Worm (Caenorhabditis elegans): ENCODE data around the gene srh-37.

DNA sequence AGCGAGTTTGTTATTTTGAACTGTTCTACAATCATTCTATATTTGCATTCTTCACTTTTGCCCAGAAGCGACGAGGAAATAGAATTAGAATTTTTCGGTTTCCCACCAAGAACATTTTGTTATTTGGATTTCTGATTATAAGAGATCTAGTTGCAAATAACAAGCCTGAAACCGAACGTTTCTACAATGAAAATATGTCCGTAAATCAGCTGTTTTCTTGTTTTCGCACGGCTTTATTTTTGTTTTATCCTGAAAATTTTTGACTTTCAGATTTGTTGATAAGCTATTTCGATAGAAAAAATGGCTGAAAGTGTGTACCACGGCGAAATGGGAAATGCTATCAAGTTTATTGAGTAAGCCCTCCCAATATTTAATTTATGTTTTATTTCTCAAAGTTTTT lies 15.3 kb upstream of the srh-37 start, which contains the start of gene srw-108:
- TF ChIP-seq unc-62 (GFP tag; optimal IDR thresholded peaks at IDR 0.05) = no peak
- no peak for TF ChIP-seq lin-40 (tag; optimal IDR thresholded peaks at IDR 0.05)
- no peak for TF ChIP-seq lin-54 (GFP tag; optimal IDR thresholded peaks at IDR 0.05)

Measured in whole organism, young adult.